Fruit fly (Drosophila melanogaster) ovary, adult (tissue): ENCODE measurements around the gene Fer3HCH.
A peak's percentile ranks its signal among the peaks of the same experiment; 100 is the strongest.

Experiments
- CG17801 ChIP-seq: fragments of 200-800 bp; optimal IDR thresholded peaks from 2 replicates; lab custom pipeline; 2019; ENCODE audit warnings: missing biosample characterization, mild to moderate bottlenecking, missing genetic modification characterization, moderate library complexity; ENCODE audit not compliant: partially characterized antibody

Fer3HCH gene

dm6 chrX:13116438-13117243 lies 8.6 kb upstream of the Fer3HCH start:
- no peak for TF ChIP-seq CG17801 (GFP tag; lab: Kevin White, UChicago)

dm6 chrX:13114861-13115260 lies 6.9 kb upstream of the Fer3HCH start, which contains the start of gene CG42237:
TSS of gene CG42237 (plus strand) at chrX:13115131.
- peak; percentile 37 for TF ChIP-seq CG17801 (GFP tag; lab: Kevin White, UChicago)

- no peak for TF ChIP-seq CG17801 (GFP tag; lab: Kevin White, UChicago)
These were observed 5.9 kb upstream of the Fer3HCH start for dm6 chrX:13113863-13114407.

- TF ChIP-seq CG17801 (GFP tag; lab: Kevin White, UChicago) = peak; percentile 43
These were observed 4.3 kb upstream of the Fer3HCH start, which contains the start of gene Chpf for dm6 chrX:13112238-13112829. TSS of gene Chpf (minus strand) at chrX:13112462.

DNA sequence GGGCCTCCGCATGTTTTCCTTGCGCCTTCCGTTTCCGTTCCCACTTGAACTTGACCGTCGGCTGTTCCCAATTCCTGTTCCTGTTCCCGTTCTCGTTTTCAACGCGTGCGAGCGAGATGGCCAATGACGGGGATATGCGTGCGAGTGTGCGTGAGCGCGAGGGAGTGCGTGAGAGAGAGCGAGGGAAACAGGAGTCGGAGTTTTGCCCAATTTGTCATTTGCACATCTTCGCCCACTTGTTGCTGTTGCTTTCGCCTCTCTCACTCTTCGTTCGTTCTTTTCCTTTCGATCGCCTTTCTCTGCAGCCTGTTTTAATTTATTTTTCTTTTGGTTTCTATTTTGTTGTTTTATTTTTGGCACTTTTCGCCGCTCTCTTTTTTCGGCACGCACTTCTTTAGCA lies 3.8 kb upstream of the Fer3HCH start:
- no peak for TF ChIP-seq CG17801 (GFP tag; lab: Kevin White, UChicago)

DNA sequence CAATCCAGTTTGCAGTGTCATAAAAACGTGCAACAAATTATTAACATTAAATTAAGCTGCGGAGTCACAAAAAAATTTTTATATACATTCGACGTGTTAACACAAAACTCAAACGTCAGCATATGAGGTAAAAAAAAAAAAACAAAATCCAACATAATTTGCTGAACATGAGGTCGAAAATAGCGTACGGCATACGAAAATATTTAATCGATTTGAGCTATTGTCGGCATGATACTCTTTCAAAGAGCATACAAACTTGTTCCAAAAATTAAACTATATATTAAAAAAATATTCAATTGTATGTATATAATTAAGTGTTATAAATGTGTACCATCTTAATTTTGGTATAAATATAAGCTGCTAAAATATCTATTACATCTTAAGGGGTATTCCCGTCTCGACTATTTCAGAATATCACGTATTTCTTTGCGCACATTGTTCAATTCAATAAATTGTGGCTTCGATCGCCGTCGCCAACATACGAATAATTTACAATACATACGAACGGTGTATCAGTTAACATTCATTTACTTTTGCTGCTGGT lies 1.7 kb upstream of the Fer3HCH start:
- TF ChIP-seq CG17801 (GFP tag; lab: Kevin White, UChicago) = peak; percentile 91

DNA sequence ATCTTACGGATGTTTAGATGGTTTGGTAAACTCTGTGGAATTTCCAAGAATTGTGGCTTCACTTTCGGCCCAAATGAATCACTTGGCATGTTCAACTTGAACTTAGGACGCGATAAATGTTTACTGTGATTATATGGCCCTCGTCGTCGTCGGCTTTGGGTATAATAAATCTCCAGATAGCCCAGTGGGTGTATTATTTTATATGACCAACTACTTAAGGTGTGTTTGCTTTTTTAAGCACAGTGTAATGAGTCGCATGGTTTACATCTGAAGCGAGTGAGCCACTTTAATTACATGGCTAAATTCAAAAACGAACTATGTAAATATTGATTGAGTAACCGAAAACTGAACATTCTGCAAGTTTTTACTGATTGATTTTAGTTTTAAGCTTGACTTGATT lies 2.8 kb downstream of the Fer3HCH start:
- TF ChIP-seq CG17801 (GFP tag; lab: Kevin White, UChicago) = peak; percentile 50

DNA sequence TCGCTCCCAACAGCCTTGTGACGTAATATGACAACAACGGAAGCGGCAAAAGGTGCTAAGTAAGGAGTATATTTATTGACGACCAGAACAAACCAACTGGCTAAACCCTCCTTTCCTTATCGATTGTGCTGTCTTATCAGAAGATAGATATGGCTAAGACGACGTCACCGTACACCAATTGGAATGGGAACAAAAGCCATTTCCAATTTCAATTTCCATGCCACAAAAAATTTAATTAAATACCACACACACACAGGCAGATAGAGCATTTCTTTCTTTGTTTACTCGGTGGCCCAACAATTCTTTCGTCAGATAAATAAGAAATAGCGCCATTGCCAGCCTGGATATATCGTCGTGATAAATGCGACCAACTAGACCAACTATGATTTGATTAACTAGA lies 3.4 kb downstream of the Fer3HCH start:
- no peak for TF ChIP-seq CG17801 (GFP tag; lab: Kevin White, UChicago)

dm6 chrX:13101817-13102216 lies 6.2 kb downstream of the Fer3HCH start:
- TF ChIP-seq CG17801 (GFP tag; lab: Kevin White, UChicago) = no peak

- no peak for TF ChIP-seq CG17801 (GFP tag; lab: Kevin White, UChicago)
These were observed 8.1 kb downstream of the Fer3HCH start for dm6 chrX:13099919-13100318.

DNA sequence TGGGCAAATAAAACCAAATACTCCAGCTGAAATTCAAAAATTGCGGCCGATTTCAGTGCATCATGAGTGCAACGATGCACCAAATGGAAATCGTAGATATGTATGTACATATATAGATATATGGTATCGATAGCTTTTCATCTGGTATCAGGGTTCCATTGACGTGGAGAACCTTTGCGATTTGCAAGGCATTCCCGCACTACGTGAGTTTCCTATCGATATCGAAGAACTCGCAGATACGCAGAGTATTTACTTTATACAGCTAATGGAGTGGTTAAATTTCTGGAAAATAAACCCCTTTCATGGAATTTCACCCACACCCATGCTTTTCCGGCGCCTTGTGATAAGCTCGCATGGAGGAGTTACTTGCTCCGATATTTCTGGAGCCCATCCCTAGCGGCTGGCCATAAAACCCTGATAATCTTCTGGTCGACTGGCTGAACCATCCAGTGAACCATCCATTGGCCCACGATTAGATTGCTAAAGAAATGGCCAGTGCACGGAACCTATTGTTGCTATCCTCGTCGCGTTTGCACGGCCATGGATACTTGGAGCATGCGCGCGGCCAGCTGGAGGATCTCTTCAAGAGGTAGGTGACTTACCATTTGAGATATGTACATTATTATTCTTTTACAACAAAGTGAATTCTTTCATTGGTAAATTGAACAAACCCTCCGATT lies 13.8 kb downstream of the Fer3HCH start, which contains the start of gene CG2200:
Gene CG2200, plus strand, starts transcription at position 215 of the 680 bp plus-strand sequence.
- TF ChIP-seq CG17801 (GFP tag; lab: Kevin White, UChicago) = peak; percentile 74

- no peak for TF ChIP-seq CG17801 (GFP tag; lab: Kevin White, UChicago)
These were observed 16.1 kb downstream of the Fer3HCH start for dm6 chrX:13091859-13092258.

- TF ChIP-seq CG17801 (GFP tag; lab: Kevin White, UChicago) = no peak
These were observed 17.2 kb downstream of the Fer3HCH start, which contains the start of gene lic for dm6 chrX:13090656-13091261. TSS of gene lic (plus strand) at chrX:13091145.

dm6 chrX:13089920-13090655 lies 17.9 kb downstream of the Fer3HCH start, which contains the start of gene hep:
TSS of gene hep (minus strand) at chrX:13090434.
- no peak for TF ChIP-seq CG17801 (GFP tag; lab: Kevin White, UChicago)
